Worm (Caenorhabditis elegans) whole organism, L4 larva: ENCODE data around the gene F08F8.10.

Experiments
- attf-4 ChIP-seq: sonication (generic microtip); optimal IDR thresholded peaks from 3 replicates; lab custom pipeline; 2017; ENCODE audit warnings: missing biosample characterization, missing genetic modification characterization
- lsy-2 ChIP-seq, 2 experiments: fragments of 150-350 bp in 1 of 2; sonication (generic microtip) in 1 of 2; optimal IDR thresholded peaks; 2 replicates each; lab custom pipeline; 2014 to 2017; ENCODE audit warnings: missing biosample characterization in 2 of 2, missing genetic modification characterization in 2 of 2
- snpc-4 ChIP-seq: fragments of 150-350 bp; optimal IDR thresholded peaks from 2 replicates; lab custom pipeline; 2014; ENCODE audit warnings: missing biosample characterization, missing genetic modification characterization

- no peak for TF ChIP-seq snpc-4
- TF ChIP-seq attf-4 (tag; lab: Kevin White, UChicago) = no peak
- TF ChIP-seq lsy-2 (tag; optimal IDR thresholded peaks at IDR 0.05; lab: Kevin White, UChicago) = no peak
Measured at ce11 chrIII:7365602-7366001, 8.4 kb upstream of the F08F8.10 start, which contains the start of gene F08F8.11.
